Worm (Caenorhabditis elegans): ENCODE results near the gene popl-1.

- no peak for TF ChIP-seq T26A8.4 (GFP tag; IDR thresholded peaks at IDR 0.05)
- TF ChIP-seq dpl-1 (GFP tag; optimal IDR thresholded peaks at IDR 0.05): no peak
- TF ChIP-seq cey-2 (tag; optimal IDR thresholded peaks at IDR 0.05; ENCODE audit: borderline replicate concordance, insufficient read depth): no peak
- TF ChIP-seq pqm-1 (tag; optimal IDR thresholded peaks at IDR 0.05): no peak
- TF ChIP-seq hif-1 (tag; optimal IDR thresholded peaks at IDR 0.05): no peak
- TF ChIP-seq daf-16 (GFP tag; optimal IDR thresholded peaks at IDR 0.05): no peak
- TF ChIP-seq daf-16 (tag; optimal IDR thresholded peaks at IDR 0.05): no peak
Observed at ce11 chrIII:6459820-6460219, 29.1 kb upstream of the popl-1 start, which contains the start of gene algn-1.

Measured in whole organism, L4 larva.